Fruit fly (Drosophila melanogaster): ENCODE measurements around the gene ND-39.

Gene ND-39

dm6 chr3L:20540182-20540974 lies 48.5 kb downstream of the ND-39 start, which contains the start of gene Rcd2 (continued):
- TF ChIP-seq dmrt93B (GFP tag; optimal IDR thresholded peaks at IDR 0.05) (peak; percentile 24), CG9705 (GFP tag; optimal IDR thresholded peaks at IDR 0.05) (peak; percentile 38), usp (GFP tag; optimal IDR thresholded peaks at IDR 0.05) (no peak), HLH106 (tag; optimal IDR thresholded peaks at IDR 0.05) (peak; percentile 72), dl (GFP tag; optimal IDR thresholded peaks at IDR 0.05; ENCODE audit: insufficient read depth in 1 of 2, partially characterized antibody in 2 of 2) (peak; percentile 35 to 75)

dm6 chr3L:20540975-20541951 lies 49.4 kb downstream of the ND-39 start:
- TF ChIP-seq h (GFP tag; optimal IDR thresholded peaks at IDR 0.05) (no peak), Myc (optimal IDR thresholded peaks at IDR 0.05) (peak; percentile 65), HLH106 (tag; optimal IDR thresholded peaks at IDR 0.05) (no peak), Vsx2 (GFP tag; optimal IDR thresholded peaks at IDR 0.05; ENCODE audit: partially characterized antibody) (peak; percentile 62), CrebA (GFP tag; optimal IDR thresholded peaks at IDR 0.05; ENCODE audit: borderline replicate concordance) (no peak), Hr83 (GFP tag; optimal IDR thresholded peaks at IDR 0.05; ENCODE audit: poor library complexity, severe bottlenecking) (no peak), N (GFP tag; optimal IDR thresholded peaks at IDR 0.05) (peak; percentile 35), foxo (GFP tag; optimal IDR thresholded peaks at IDR 0.05) (no peak), Hr78 (GFP tag; optimal IDR thresholded peaks at IDR 0.05) (no peak), Mio (GFP tag; optimal IDR thresholded peaks at IDR 0.05) (no peak), usp (GFP tag; optimal IDR thresholded peaks at IDR 0.05) (no peak), dl (GFP tag; optimal IDR thresholded peaks at IDR 0.05; ENCODE audit: insufficient read depth in 1 of 2, partially characterized antibody in 2 of 2) (no peak), GATAd (GFP tag; optimal IDR thresholded peaks at IDR 0.05) (no peak), Sp1 (GFP tag; optimal IDR thresholded peaks at IDR 0.05) (no peak), CG9705 (GFP tag; optimal IDR thresholded peaks at IDR 0.05) (no peak), brk (GFP tag; optimal IDR thresholded peaks at IDR 0.05) (peak; percentile 12), woc (GFP tag; optimal IDR thresholded peaks at IDR 0.05) (no peak)
